Worm (Caenorhabditis elegans): ENCODE measurements around the gene K09D9.14.
A peak's percentile ranks its signal among the peaks of the same experiment; 100 is the strongest.

Gene K09D9.14

ce11 chrV:4038110-4038509 is 16.4 kb upstream of the K09D9.14 start, which contains the start of gene C49G7.12:
TSS of gene C49G7.12 (plus strand) at chrV:4038410.
- TF ChIP-seq lin-39 (tag; optimal IDR thresholded peaks at IDR 0.05): no peak
- TF ChIP-seq sea-2 (GFP tag; optimal IDR thresholded peaks at IDR 0.05): no peak
- no peak for TF ChIP-seq pha-4 (tag; optimal IDR thresholded peaks at IDR 0.05)
- no peak for TF ChIP-seq lsy-12 (tag; optimal IDR thresholded peaks at IDR 0.05)
- TF ChIP-seq nhr-43 (tag; optimal IDR thresholded peaks at IDR 0.05; ENCODE audit: poor library complexity, severe bottlenecking): no peak
- no peak for TF ChIP-seq nfya-1 (tag; optimal IDR thresholded peaks at IDR 0.05; ENCODE audit: insufficient read depth)
- no peak for TF ChIP-seq ceh-28 (tag; optimal IDR thresholded peaks at IDR 0.05)
- no peak for TF ChIP-seq zag-1 (tag; optimal IDR thresholded peaks at IDR 0.05)
- TF ChIP-seq unc-62 (GFP tag; optimal IDR thresholded peaks at IDR 0.05): no peak
- no peak for TF ChIP-seq nhr-77 (tag; optimal IDR thresholded peaks at IDR 0.05)
- no peak for TF ChIP-seq nhr-25 (tag; optimal IDR thresholded peaks at IDR 0.05)
- no peak for TF ChIP-seq nhr-11 (tag; optimal IDR thresholded peaks at IDR 0.05)
- no peak for TF ChIP-seq ceh-82 (tag; optimal IDR thresholded peaks at IDR 0.05)
- no peak for TF ChIP-seq ztf-11 (tag; optimal IDR thresholded peaks at IDR 0.05)

DNA sequence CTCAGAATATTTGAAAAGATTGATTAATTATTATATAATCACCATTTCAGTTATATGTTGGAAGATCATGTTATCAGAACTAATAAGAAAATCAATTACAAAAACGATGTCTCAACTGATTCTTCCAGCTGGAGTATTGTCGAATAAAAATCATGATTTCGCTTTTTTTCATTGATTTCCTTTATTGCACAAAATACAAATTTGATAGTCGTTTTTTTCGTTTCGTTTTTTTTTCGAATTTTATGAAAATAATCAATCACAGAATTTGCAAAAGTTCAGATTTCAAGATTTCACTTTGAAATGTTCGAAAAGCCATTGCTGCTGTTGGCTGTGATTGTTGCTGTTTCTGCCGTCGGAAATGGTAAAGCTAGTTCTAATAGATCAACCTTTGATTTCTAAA is 14.1 kb upstream of the K09D9.14 start, which contains the start of gene C49G7.13:
TSS of gene C49G7.13 (plus strand) at position 301 of the 400 bp plus-strand sequence.
- TF ChIP-seq nhr-12 (tag; optimal IDR thresholded peaks at IDR 0.05) (no peak), ceh-28 (tag; optimal IDR thresholded peaks at IDR 0.05) (no peak), egl-5 (tag; optimal IDR thresholded peaks at IDR 0.05) (no peak), unc-62 (GFP tag; optimal IDR thresholded peaks at IDR 0.05) (no peak), fkh-2 (tag; optimal IDR thresholded peaks at IDR 0.05) (no peak), ceh-9 (tag; optimal IDR thresholded peaks at IDR 0.05) (no peak), elt-3 (tag; optimal IDR thresholded peaks at IDR 0.05) (no peak), nhr-237 (tag; optimal IDR thresholded peaks at IDR 0.05) (no peak), fkh-10 (GFP tag; optimal IDR thresholded peaks at IDR 0.05) (no peak), lsy-12 (tag; optimal IDR thresholded peaks at IDR 0.05) (no peak)

DNA sequence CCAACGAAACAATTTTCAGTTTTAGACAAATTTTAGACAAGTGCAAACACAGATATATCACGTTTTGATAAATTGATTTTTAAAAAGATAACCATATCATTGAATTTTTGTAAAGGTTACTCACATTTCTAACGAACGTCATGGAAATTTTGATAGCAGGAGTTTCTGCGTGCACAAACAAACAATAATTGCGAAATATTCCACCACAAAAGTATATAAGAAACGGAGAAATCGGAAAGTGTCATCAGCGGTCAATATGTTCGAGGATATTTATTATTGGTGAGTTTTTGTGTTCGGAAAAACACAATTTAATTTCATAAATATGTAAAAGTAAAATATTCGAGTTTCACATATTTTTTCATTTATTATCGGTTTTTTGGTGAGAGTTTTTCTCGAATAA is 12.6 kb upstream of the K09D9.14 start, which contains the start of gene C49G7.7:
TSS of gene C49G7.7 (plus strand) at position 174 of the 400 bp plus-strand sequence.
- no peak for TF ChIP-seq nhr-25 (tag; optimal IDR thresholded peaks at IDR 0.05)
- TF ChIP-seq nhr-77 (tag; optimal IDR thresholded peaks at IDR 0.05): no peak
- no peak for TF ChIP-seq nhr-12 (tag; optimal IDR thresholded peaks at IDR 0.05)
- no peak for TF ChIP-seq fos-1 (tag; optimal IDR thresholded peaks at IDR 0.05)
- no peak for TF ChIP-seq elt-1 (tag; optimal IDR thresholded peaks at IDR 0.05)

ce11 chrV:4031319-4031718 is 9.6 kb upstream of the K09D9.14 start, which contains the start of gene cyp-35A4:
TSS of gene cyp-35A4 (plus strand) at chrV:4031619.
- TF ChIP-seq lin-15B (tag; optimal IDR thresholded peaks at IDR 0.05) (no peak), eor-1 (tag; optimal IDR thresholded peaks at IDR 0.05) (no peak), nfya-1 (tag; optimal IDR thresholded peaks at IDR 0.05; ENCODE audit: insufficient read depth) (no peak), ceh-82 (tag; optimal IDR thresholded peaks at IDR 0.05) (no peak), unc-39 (tag; optimal IDR thresholded peaks at IDR 0.05) (no peak), mml-1 (tag; optimal IDR thresholded peaks at IDR 0.05) (no peak), ama-1 (optimal IDR thresholded peaks at IDR 0.05) (no peak), tbx-2 (tag; optimal IDR thresholded peaks at IDR 0.05) (no peak)

- TF ChIP-seq nfya-1 (tag; optimal IDR thresholded peaks at IDR 0.05; ENCODE audit: insufficient read depth) (peak; percentile 87), elt-2 (tag; optimal IDR thresholded peaks at IDR 0.05) (peak; percentile 30), pqm-1 (tag; optimal IDR thresholded peaks at IDR 0.05) (no peak), nhr-11 (tag; optimal IDR thresholded peaks at IDR 0.05) (no peak), ZK546.5 (tag; optimal IDR thresholded peaks at IDR 0.05) (no peak)
Measured at ce11 chrV:4029627-4030026, 8.0 kb upstream of the K09D9.14 start.

DNA sequence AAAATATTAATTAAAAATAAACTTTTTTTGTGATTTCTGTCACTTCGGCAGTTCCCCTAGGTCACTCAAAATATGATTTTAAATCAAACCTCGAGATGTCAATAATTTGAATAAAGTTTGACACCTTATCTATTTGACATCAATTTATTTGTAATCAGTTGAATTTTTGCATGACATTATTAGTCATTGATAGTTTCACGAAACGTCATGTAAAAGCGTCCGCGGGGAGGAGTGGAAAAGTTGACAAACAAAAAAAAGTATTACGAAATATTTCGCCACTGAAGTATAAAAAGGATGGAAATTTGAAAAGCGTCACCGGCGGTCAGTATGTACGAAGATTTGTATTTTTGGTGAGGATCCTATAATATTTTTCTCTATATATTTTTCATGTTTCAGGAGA is 3.1 kb upstream of the K09D9.14 start, which contains the start of gene K09D9.1:
TSS of gene K09D9.1 (plus strand) at position 271 of the 400 bp plus-strand sequence.
- TF ChIP-seq pqm-1 (tag; optimal IDR thresholded peaks at IDR 0.05): peak; percentile 81
- TF ChIP-seq sea-2 (GFP tag; optimal IDR thresholded peaks at IDR 0.05): no peak
- peak; percentile 92 for TF ChIP-seq elt-2 (tag; optimal IDR thresholded peaks at IDR 0.05)
- TF ChIP-seq jun-1 (tag; optimal IDR thresholded peaks at IDR 0.05): peak; percentile 64
- no peak for TF ChIP-seq ceh-9 (tag; optimal IDR thresholded peaks at IDR 0.05)

Measured in whole organism, L3 larva.